Worm (Caenorhabditis elegans) whole organism, L4/young adult: ENCODE results near the gene C08B6.11.

Experiments
- W03F9.2 ChIP-seq: fragments of 150-350 bp; optimal IDR thresholded peaks from 2 replicates; lab custom pipeline; 2014; ENCODE audit warnings: missing biosample characterization, missing genetic modification characterization
- dao-5 ChIP-seq: sonication (generic microtip); optimal IDR thresholded peaks from 2 replicates; lab custom pipeline; 2016; ENCODE audit warnings: missing genotype, missing genetic modification characterization, moderate library complexity, missing compliant biosample characterization
- him-1 ChIP-seq: sonication (generic microtip); optimal IDR thresholded peaks from 2 replicates; lab custom pipeline; 2016; ENCODE audit warnings: missing genotype, missing genetic modification reagents, missing genetic modification characterization, missing compliant biosample characterization

ce11 chrV:10114329-10114728 lies 6.9 kb downstream of the C08B6.11 start, which contains the start of gene cht-5:
- no peak for TF ChIP-seq him-1 (tag; lab: Kevin White, UChicago)
- TF ChIP-seq dao-5 (tag; lab: Kevin White, UChicago), result no peak
- no peak for TF ChIP-seq W03F9.2 (tag; lab: Kevin White, UChicago)
